Fruit fly (Drosophila melanogaster): ENCODE measurements around the gene eIF1A.

Gene eIF1A

DNA sequence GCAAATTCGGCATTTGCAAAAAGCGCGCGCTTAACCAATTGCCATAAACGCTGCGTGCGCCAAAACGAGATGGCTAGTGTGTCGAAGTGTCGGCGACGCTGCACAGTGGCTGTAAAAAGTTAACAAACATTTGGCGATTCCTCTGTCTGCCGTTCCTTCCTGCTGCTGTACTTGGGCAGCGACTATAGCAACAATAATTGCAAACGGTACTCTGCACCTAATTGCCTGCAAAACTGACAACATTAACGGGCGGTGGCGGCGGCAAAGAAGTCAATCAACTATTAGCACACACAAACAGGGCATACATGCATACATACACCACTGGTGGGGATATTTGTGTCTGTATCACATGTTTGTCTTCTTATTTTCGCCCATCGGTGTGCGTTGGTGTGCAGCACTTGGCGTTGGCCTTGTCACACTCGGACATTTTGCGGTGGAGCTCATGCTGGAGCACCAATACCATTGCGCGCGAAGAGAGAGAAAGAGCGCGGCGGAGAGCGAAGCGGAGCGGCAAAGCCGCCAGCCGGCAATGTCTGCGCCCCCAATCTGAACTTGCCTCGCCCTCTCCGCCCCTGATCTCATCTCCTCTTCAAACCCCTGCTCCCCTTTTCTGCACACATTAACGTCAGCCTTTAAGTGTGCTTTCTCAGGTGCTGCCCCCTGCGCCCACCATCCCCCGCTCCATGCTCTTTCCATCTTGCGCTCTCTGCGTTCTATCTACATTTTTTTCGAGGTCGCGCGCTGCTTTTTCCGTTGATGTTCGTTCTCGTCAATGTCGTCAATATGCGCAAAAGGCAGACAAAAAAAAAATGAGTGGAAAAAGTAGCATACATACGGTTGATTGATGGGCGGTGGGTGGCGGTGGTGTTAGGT lies 30.1 kb upstream of the eIF1A start (continued):
- TF ChIP-seq CG1832 (GFP tag; optimal IDR thresholded peaks at IDR 0.05) (peak; percentile 63), CHES-1-like (GFP tag; optimal IDR thresholded peaks at IDR 0.05) (peak; percentile 12), Dref (GFP tag; IDR thresholded peaks at IDR 0.05) (0 out of 2 replicates have a peak, but pooled peaks have one; percentile 13), CG5953 (GFP tag; IDR thresholded peaks at IDR 0.05) (0 out of 2 replicates have a peak, but pooled peaks have one; percentile 5), Oli (tag; optimal IDR thresholded peaks at IDR 0.05) (peak; percentile 38), lilli (GFP tag; optimal IDR thresholded peaks at IDR 0.05) (no peak), CG1647 (GFP tag; optimal IDR thresholded peaks at IDR 0.05) (no peak), Doc3 (GFP tag; IDR thresholded peaks at IDR 0.05; ENCODE audit: partially characterized antibody) (0 out of 3 replicates have a peak, but pooled peaks have one; percentile 29), aop (GFP tag; IDR thresholded peaks at IDR 0.05) (no peak), z (GFP tag; IDR thresholded peaks at IDR 0.05) (peak; percentile 51; the same call in 1 of the 3 replicates), nau (GFP tag; optimal IDR thresholded peaks at IDR 0.05) (peak; percentile 28), CG8281 (tag; optimal IDR thresholded peaks at IDR 0.05) (peak; percentile 88), slbo (GFP tag; IDR thresholded peaks at IDR 0.05) (peak; percentile 13; the same call in 1 of the 2 replicates), CG1792 (GFP tag; optimal IDR thresholded peaks at IDR 0.05) (no peak), Dbx (GFP tag; IDR thresholded peaks at IDR 0.05) (peak; percentile 25; the same call in 1 of the 3 replicates), Spps (tag; optimal IDR thresholded peaks at IDR 0.05) (no peak), Gug (GFP tag; IDR thresholded peaks at IDR 0.05) (no peak; the same call in 2 of the 4 replicates), Hr3 (GFP tag; optimal IDR thresholded peaks at IDR 0.05) (no peak), NfI (GFP tag; optimal IDR thresholded peaks at IDR 0.05) (peak; percentile 6), ato (GFP tag; IDR thresholded peaks at IDR 0.05; ENCODE audit: partially characterized antibody) (no peak; the same call in 1 of the 2 replicates), stwl (tag; optimal IDR thresholded peaks at IDR 0.05) (no peak), br (optimal IDR thresholded peaks at IDR 0.05) (no peak), Hsf (GFP tag; optimal IDR thresholded peaks at IDR 0.05) (peak; percentile 7), CG7987 (GFP tag; optimal IDR thresholded peaks at IDR 0.05) (no peak), CG8924 (tag; optimal IDR thresholded peaks at IDR 0.05) (no peak), crol (GFP tag; IDR thresholded peaks at IDR 0.05) (peak; percentile 100), Ets97D (GFP tag; optimal IDR thresholded peaks at IDR 0.05) (no peak), CG11696 (GFP tag; IDR thresholded peaks at IDR 0.05) (no peak), CG31365 (tag; optimal IDR thresholded peaks at IDR 0.05) (no peak), jigr1 (GFP tag; IDR thresholded peaks at IDR 0.05) (no peak), luna (GFP tag; optimal IDR thresholded peaks at IDR 0.05) (no peak), abd-A (tag; optimal IDR thresholded peaks at IDR 0.05) (peak; percentile 91), lmd (GFP tag; IDR thresholded peaks at IDR 0.05) (peak; percentile 42; the same call in 1 of the 2 replicates), CG8089 (GFP tag; optimal IDR thresholded peaks at IDR 0.05) (no peak), emc (GFP tag; optimal IDR thresholded peaks at IDR 0.05) (no peak), zen (tag; optimal IDR thresholded peaks at IDR 0.05) (no peak), CG9609 (GFP tag; optimal IDR thresholded peaks at IDR 0.05) (no peak), Mad (GFP tag; optimal IDR thresholded peaks at IDR 0.05) (no peak), CG3726 (GFP tag; IDR thresholded peaks at IDR 0.05) (0 out of 3 replicates have a peak, but pooled peaks have one; percentile 19), CG2116 (GFP tag; optimal IDR thresholded peaks at IDR 0.05) (no peak), Fer1 (GFP tag; optimal IDR thresholded peaks at IDR 0.05) (peak; percentile 9), Deaf1 (tag; optimal IDR thresholded peaks at IDR 0.05) (peak; percentile 15), CG31388 (GFP tag; optimal IDR thresholded peaks at IDR 0.05) (no peak), sc (optimal IDR thresholded peaks at IDR 0.05) (no peak), sc (GFP tag; optimal IDR thresholded peaks at IDR 0.05) (no peak), CG11085 (GFP tag; IDR thresholded peaks at IDR 0.05) (0 out of 2 replicates have a peak, but pooled peaks have one; percentile 25), mirr (GFP tag; optimal IDR thresholded peaks at IDR 0.05) (peak; percentile 39), CG14050 (GFP tag; IDR thresholded peaks at IDR 0.05) (no peak), Nf-YB (GFP tag; optimal IDR thresholded peaks at IDR 0.05) (peak; percentile 40), wek (GFP tag; optimal IDR thresholded peaks at IDR 0.05) (no peak)
